Worm (Caenorhabditis elegans) whole organism, late embryonic: ENCODE results near the gene faah-4.

Source experiments
- C08G9.2 ChIP-seq: sonication (generic microtip); optimal IDR thresholded peaks from 2 replicates; lab custom pipeline; 2016; ENCODE audit warnings: mild to moderate bottlenecking, missing genetic modification characterization, moderate library complexity, missing compliant biosample characterization
- F13H6.1 ChIP-seq: sonication (generic microtip); optimal IDR thresholded peaks from 2 replicates; lab custom pipeline; 2016; ENCODE audit warnings: missing genetic modification characterization, missing compliant biosample characterization
- K02D7.2 ChIP-seq: sonication (generic microtip); optimal IDR thresholded peaks from 2 replicates; lab custom pipeline; 2017; ENCODE audit warnings: mild to moderate bottlenecking, missing genetic modification characterization, missing compliant biosample characterization
- K09A11.1 ChIP-seq: sonication (generic microtip); optimal IDR thresholded peaks from 2 replicates; lab custom pipeline; 2017; ENCODE audit warnings: antibody characterized with exemption, mild to moderate bottlenecking, missing genetic modification characterization, missing compliant biosample characterization; ENCODE audit not compliant: insufficient read depth
- ceh-14 ChIP-seq: sonication (generic microtip); optimal IDR thresholded peaks from 2 replicates; lab custom pipeline; 2016; ENCODE audit warnings: missing genotype, missing genetic modification characterization, missing compliant biosample characterization
- ceh-19 ChIP-seq: fragments of 200-800 bp; sonication (Bioruptor generic); optimal IDR thresholded peaks from 2 replicates; lab custom pipeline; 2018; ENCODE audit warnings: mild to moderate bottlenecking, missing genetic modification characterization, missing compliant biosample characterization
- ceh-2 ChIP-seq: sonication (generic microtip); optimal IDR thresholded peaks from 2 replicates; lab custom pipeline; 2016; ENCODE audit warnings: missing genotype, missing genetic modification characterization, missing compliant biosample characterization
- ceh-22 ChIP-seq: sonication (generic microtip); optimal IDR thresholded peaks from 2 replicates; lab custom pipeline; 2017; ENCODE audit warnings: missing biosample characterization, missing genetic modification characterization
- ceh-31 ChIP-seq: sonication (generic microtip); optimal IDR thresholded peaks from 2 replicates; lab custom pipeline; 2016; ENCODE audit warnings: missing genetic modification characterization, missing compliant biosample characterization
- ceh-48 ChIP-seq: sonication (generic microtip); optimal IDR thresholded peaks from 2 replicates; lab custom pipeline; 2016; ENCODE audit warnings: missing genetic modification characterization, inconsistent platforms, missing compliant biosample characterization
- ceh-6 ChIP-seq: fragments of 200-800 bp; sonication (Bioruptor generic); optimal IDR thresholded peaks from 2 replicates; lab custom pipeline; 2018; ENCODE audit warnings: mild to moderate bottlenecking, missing genetic modification characterization, missing compliant biosample characterization
- ceh-9 ChIP-seq: sonication (generic microtip); optimal IDR thresholded peaks from 2 replicates; lab custom pipeline; 2016; ENCODE audit warnings: mild to moderate bottlenecking, missing genetic modification characterization, inconsistent platforms, missing compliant biosample characterization
- elt-4 ChIP-seq: sonication (generic microtip); optimal IDR thresholded peaks from 2 replicates; lab custom pipeline; 2016; ENCODE audit warnings: missing genetic modification characterization, missing compliant biosample characterization
- ets-4 ChIP-seq: sonication (generic microtip); optimal IDR thresholded peaks from 2 replicates; lab custom pipeline; 2016; ENCODE audit warnings: missing genetic modification characterization, missing compliant biosample characterization
- eyg-1 ChIP-seq: sonication (generic microtip); optimal IDR thresholded peaks from 2 replicates; lab custom pipeline; 2016; ENCODE audit warnings: missing genotype, missing genetic modification characterization, missing compliant biosample characterization
- fax-1 ChIP-seq: sonication (generic microtip); optimal IDR thresholded peaks from 2 replicates; lab custom pipeline; 2016; ENCODE audit warnings: missing genotype, missing genetic modification characterization, missing compliant biosample characterization
- gmeb-2 ChIP-seq: sonication (generic microtip); optimal IDR thresholded peaks from 2 replicates; lab custom pipeline; 2016; ENCODE audit warnings: missing genetic modification characterization, inconsistent platforms, missing compliant biosample characterization
- hlh-13 ChIP-seq: fragments of 200-800 bp; sonication (Bioruptor generic); optimal IDR thresholded peaks from 2 replicates; lab custom pipeline; 2018; ENCODE audit warnings: mild to moderate bottlenecking, missing genetic modification characterization, missing compliant biosample characterization
- hlh-15 ChIP-seq: sonication (generic microtip); optimal IDR thresholded peaks from 2 replicates; lab custom pipeline; 2016; ENCODE audit warnings: missing genetic modification characterization, missing compliant biosample characterization
- lim-6 ChIP-seq: sonication (generic microtip); optimal IDR thresholded peaks from 2 replicates; lab custom pipeline; 2016; ENCODE audit warnings: missing genetic modification characterization, missing compliant biosample characterization
- lin-11 ChIP-seq: fragments of 200-800 bp; sonication (Bioruptor generic); optimal IDR thresholded peaks from 2 replicates; lab custom pipeline; 2018; ENCODE audit warnings: mild to moderate bottlenecking, missing genetic modification characterization, missing compliant biosample characterization
- madf-2 ChIP-seq: sonication (generic microtip); optimal IDR thresholded peaks from 2 replicates; lab custom pipeline; 2017; ENCODE audit warnings: missing genetic modification characterization, missing compliant biosample characterization
- mec-3 ChIP-seq: sonication (generic microtip); optimal IDR thresholded peaks from 2 replicates; lab custom pipeline; 2016; ENCODE audit warnings: borderline replicate concordance, missing genetic modification characterization, missing compliant biosample characterization
- nfya-1 ChIP-seq: sonication (generic microtip); optimal IDR thresholded peaks from 2 replicates; lab custom pipeline; 2017; ENCODE audit warnings: missing genetic modification characterization, mild to moderate bottlenecking, missing compliant biosample characterization, antibody characterized with exemption, moderate library complexity
- npax-4 ChIP-seq: sonication (generic microtip); optimal IDR thresholded peaks from 2 replicates; lab custom pipeline; 2016; ENCODE audit warnings: missing genetic modification characterization, missing compliant biosample characterization
- pag-3 ChIP-seq: sonication (generic microtip); optimal IDR thresholded peaks from 2 replicates; lab custom pipeline; 2016; ENCODE audit warnings: missing compliant biosample characterization, missing genetic modification characterization, borderline replicate concordance
- pha-4 ChIP-seq: fragments of 150-350 bp; optimal IDR thresholded peaks from 2 replicates; lab custom pipeline; 2018; ENCODE audit warnings: missing biosample characterization, missing genetic modification reagents, missing genetic modification characterization
- pqm-1 ChIP-seq: sonication (generic microtip); optimal IDR thresholded peaks from 2 replicates; lab custom pipeline; 2016; ENCODE audit warnings: missing genetic modification characterization, missing compliant biosample characterization
- rnt-1 ChIP-seq: sonication (generic microtip); optimal IDR thresholded peaks from 2 replicates; lab custom pipeline; 2016; ENCODE audit warnings: missing genetic modification characterization, missing compliant biosample characterization
- sox-2 ChIP-seq: fragments of 200-800 bp; sonication (Bioruptor generic); IDR thresholded peaks from 2 replicates; pipeline ENCODE4 v1.3.6; 2022; ENCODE audit warnings: missing genetic modification reagents, missing genetic modification characterization, missing compliant biosample characterization
- sox-4 ChIP-seq: sonication (generic microtip); optimal IDR thresholded peaks from 2 replicates; lab custom pipeline; 2017; ENCODE audit warnings: mild to moderate bottlenecking, missing genetic modification characterization, inconsistent platforms, missing compliant biosample characterization
- syd-9 ChIP-seq: sonication (generic microtip); optimal IDR thresholded peaks from 2 replicates; lab custom pipeline; 2016; ENCODE audit warnings: mild to moderate bottlenecking, missing genetic modification characterization, moderate library complexity, missing compliant biosample characterization
- unc-3 ChIP-seq, 2 experiments: fragments of 200-800 bp in 1 of 2; sonication (Bioruptor generic) in 1 of 2; sonication (generic microtip) in 1 of 2; conservative IDR thresholded peaks in 1 of 2; optimal IDR thresholded peaks in 1 of 2; 2 replicates each; pipeline versions ENCODE4 v1.3.6 to Lab custom; 2016 to 2022; ENCODE audit warnings: missing compliant biosample characterization in 2 of 2, missing genetic modification characterization in 2 of 2, missing genetic modification reagents in 1 of 2
- zip-5 ChIP-seq: sonication (generic microtip); optimal IDR thresholded peaks from 2 replicates; lab custom pipeline; 2016; ENCODE audit warnings: missing genetic modification characterization, missing compliant biosample characterization

faah-4 gene

DNA sequence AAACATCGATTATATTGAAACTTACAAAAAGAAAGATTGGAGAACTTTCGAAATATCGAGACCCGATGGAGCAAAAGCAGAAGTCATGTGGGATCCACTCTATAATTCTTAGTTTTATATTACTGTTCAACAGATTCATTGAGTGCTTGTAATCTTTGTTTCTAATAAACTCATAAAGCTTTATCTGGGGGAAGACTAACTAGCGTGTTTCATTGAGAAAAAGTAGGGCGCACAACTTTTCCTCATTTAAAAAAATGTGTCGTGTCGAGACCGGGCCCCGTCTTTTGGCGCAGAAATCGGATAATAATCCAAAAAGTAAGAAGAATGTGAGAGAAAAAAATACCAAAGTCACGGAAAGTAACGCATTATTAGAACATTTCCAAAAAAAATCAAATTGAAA lies at the start of gene faah-4:
Gene faah-4 (minus strand): TSS at position 101 of the 400 bp plus-strand sequence.
- TF ChIP-seq sox-2 (GFP tag; lab: Robert Waterston, UW) (no peak), hlh-15 (tag; lab: Kevin White, UChicago) (no peak), fax-1 (no peak), eyg-1 (tag; lab: Kevin White, UChicago) (no peak), elt-4 (tag; lab: Kevin White, UChicago) (no peak), hlh-13 (no peak), rnt-1 (tag; lab: Kevin White, UChicago) (no peak), C08G9.2 (tag; lab: Kevin White, UChicago) (no peak), ceh-19 (no peak), ceh-9 (no peak), ceh-22 (tag; lab: Kevin White, UChicago) (no peak)

DNA sequence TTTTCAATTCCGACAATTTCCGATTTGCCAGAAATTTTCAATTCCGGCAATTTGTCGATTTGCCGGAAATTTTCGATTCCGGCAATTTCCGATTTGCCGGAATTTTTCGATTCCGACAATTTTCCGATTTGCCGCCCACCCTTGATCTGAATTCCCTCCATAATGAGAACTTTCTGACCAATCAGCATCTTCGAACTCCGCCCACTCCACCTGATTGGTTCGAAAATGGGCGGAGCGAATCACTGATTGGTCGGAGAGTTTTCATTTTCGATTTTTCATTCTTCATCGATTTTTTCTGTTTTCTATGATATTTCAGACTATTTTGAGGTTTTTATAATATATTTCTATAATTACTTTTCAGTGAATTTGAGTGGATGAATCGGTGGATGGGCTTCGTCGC lies 44.5 kb upstream of the faah-4 start:
- TF ChIP-seq syd-9 = no peak
- peak; percentile 80 for TF ChIP-seq nfya-1 (tag; lab: Kevin White, UChicago)
- no peak for TF ChIP-seq mec-3 (tag; lab: Kevin White, UChicago)

DNA sequence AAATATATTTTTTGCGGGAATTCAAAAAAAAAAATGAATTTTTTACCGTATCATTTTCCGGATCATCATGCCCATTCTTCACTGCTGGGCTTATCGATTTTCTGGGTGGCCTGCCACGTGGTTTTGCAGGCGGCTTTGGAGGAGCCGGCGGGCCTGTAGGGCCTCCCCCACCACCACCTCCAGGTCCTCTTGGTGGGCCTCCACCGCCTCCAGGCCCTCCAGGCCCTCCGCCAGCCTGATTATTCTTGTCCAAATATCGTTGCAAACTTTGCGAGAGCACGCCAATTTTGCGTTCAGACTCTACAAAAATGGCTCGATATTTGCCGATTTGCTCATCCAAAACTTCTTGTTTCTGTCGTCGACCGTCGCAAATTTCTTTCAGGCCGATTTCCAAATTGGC lies 41.4 kb upstream of the faah-4 start:
- TF ChIP-seq gmeb-2 (tag; lab: Kevin White, UChicago) (no peak), nfya-1 (tag; lab: Kevin White, UChicago) (no peak)

DNA sequence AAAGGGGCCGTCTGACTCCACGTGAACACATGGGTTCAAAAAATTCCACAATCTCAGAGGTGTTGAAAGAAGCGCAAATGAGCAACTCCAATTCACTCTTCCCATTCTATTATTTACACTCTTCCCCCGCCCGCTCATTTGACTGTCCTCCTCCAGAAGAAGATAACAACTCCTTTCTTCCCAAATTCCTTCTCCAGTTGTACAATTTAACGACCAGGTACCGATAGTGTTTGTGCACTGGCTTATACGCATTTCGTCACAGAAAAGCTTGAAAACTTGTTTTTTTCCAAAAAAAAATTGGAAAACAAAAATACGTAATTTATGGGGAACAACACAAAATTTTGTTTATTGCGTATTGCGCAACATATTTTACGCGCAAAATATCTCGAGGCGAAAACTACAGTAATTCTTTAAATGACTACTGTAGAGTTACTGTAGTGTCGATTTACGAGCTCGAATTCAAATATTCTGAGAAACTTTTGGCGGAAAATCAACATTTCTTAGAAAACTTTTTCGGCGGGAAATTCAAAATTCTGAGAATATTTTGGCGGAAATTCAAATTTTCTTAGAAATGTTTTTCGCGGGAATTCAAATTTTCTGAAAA lies 39.7 kb upstream of the faah-4 start:
- TF ChIP-seq ceh-31 (tag; lab: Kevin White, UChicago) (no peak), ceh-22 (tag; lab: Kevin White, UChicago) (no peak)

DNA sequence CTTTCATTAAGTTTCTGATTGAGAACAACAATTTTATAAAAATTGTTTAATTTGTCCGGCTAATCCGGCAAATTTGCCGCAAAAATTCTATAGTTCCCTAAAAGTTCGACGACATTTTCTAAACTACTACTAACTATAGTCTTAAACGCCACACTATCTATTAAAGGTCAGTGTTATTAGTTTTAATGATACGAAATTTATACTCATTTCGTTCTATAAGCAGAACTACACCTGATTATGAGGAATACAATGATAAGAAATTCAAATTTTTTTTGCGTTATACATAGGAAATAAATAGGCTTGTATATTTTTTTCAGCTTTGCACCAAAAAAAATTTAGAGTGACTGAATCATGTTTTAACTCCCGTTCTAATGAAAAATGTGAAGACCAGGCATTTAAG lies 38.8 kb upstream of the faah-4 start:
- TF ChIP-seq ceh-22 (tag; lab: Kevin White, UChicago) = no peak
- TF ChIP-seq ets-4 (tag; lab: Kevin White, UChicago) = no peak
- no peak for TF ChIP-seq ceh-48
- no peak for TF ChIP-seq mec-3 (tag; lab: Kevin White, UChicago)

DNA sequence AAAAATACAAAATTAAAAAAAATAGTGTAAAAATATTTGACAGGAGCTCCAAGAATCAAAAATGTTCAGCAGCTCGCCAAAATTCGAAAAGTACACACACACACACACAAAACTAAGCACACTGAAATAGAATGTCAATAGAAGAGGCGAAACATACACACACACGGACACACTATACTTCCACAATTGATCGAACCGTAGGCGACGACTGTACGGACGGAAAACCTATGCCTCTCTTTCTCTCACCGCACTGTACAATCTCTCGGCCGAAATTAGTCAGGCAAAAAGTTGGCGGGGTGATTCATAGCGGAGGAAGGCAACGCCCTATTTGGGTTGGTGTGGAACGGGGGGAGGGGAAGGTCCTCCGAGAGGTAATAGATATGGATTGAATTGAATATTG lies 37.8 kb upstream of the faah-4 start:
- TF ChIP-seq pag-3 (tag; lab: Kevin White, UChicago) = no peak
- TF ChIP-seq ets-4 (tag; lab: Kevin White, UChicago) = peak; percentile 20

DNA sequence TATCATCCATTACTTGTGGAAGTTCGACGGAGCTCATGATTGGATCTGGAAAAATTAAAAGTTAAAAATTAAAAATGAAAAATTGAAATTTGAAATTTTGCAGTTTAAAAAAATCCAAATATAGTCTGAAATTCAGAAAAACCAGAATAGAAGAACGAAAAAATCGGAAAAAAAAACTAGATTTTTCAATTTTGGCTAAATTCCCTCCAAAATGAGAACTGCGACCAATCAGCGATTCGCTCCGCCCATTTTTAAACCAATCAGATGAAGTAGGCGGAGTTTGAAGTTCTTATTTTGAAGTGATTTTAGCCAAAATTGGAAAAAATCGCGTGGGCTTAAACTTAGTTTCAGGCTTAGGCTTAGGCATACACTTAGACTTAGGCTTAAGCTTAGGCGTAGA lies 37.3 kb upstream of the faah-4 start, which contains the start of gene Y56A3A.7:
Gene Y56A3A.7 (minus strand): TSS at position 47 of the 400 bp plus-strand sequence.
- TF ChIP-seq ceh-14 (tag; lab: Kevin White, UChicago) (no peak), nfya-1 (tag; lab: Kevin White, UChicago) (peak; percentile 76)

DNA sequence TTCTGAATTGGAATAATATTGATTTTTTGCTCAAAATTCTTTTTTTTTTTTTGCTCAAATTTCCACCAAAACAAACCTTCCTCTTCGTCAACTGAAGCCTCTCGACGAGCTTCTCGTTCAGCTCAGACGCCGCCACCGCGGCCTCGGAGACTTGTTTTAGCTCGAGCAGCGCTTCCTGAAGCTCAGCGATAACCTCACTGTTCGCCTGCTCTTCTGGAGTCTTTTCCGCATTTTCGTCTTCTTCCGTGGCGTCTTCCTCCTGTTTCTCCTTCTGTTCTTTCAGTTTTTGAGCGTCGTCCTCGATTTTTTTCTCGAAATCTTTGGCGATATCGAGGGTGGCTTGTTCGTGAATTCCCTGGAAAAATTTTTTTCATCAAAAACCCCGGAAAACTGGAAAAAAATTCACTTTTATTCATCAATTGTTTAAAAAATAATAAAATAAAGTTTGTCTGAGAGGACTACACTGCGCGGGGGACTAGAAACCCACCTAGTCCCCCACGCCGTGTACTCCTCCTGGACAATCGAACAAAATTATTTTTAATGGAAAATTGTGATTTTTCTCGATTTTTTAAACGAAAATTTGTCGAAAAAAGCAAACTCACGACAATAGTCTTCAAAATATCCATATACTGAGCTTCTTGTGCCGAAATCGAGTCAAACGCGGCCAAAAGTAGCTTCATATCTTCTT lies 36.5 kb upstream of the faah-4 start:
- TF ChIP-seq sox-2 (GFP tag; lab: Robert Waterston, UW) (no peak), ceh-6 (GFP tag; lab: Kevin White, UChicago) (no peak), zip-5 (tag; lab: Kevin White, UChicago) (peak; percentile 73), lim-6 (peak; percentile 81), ceh-22 (tag; lab: Kevin White, UChicago) (no peak), ceh-31 (tag; lab: Kevin White, UChicago) (peak; percentile 98), ceh-9 (no peak), pqm-1 (tag; lab: Kevin White, UChicago) (peak; percentile 59), ceh-2 (tag; lab: Kevin White, UChicago) (peak; percentile 98), F13H6.1 (peak; percentile 72), lin-11 (tag; lab: Kevin White, UChicago) (no peak), hlh-15 (tag; lab: Kevin White, UChicago) (peak; percentile 18), pha-4 (tag; lab: Kevin White, UChicago) (no peak), sox-4 (no peak), K09A11.1 (tag; lab: Kevin White, UChicago) (no peak), ceh-14 (tag; lab: Kevin White, UChicago) (peak; percentile 47), madf-2 (no peak), npax-4 (tag; lab: Kevin White, UChicago) (no peak), unc-3 (GFP tag; conservative IDR thresholded peaks at IDR 0.05; lab: Robert Waterston, UW) (peak; percentile 64), unc-3 (tag; optimal IDR thresholded peaks at IDR 0.05; lab: Kevin White, UChicago) (peak; percentile 33), K02D7.2 (peak; percentile 69)
